Comparison of ENCODE assay signal across 1 fruit fly cellular context in the genomic region with DNA sequence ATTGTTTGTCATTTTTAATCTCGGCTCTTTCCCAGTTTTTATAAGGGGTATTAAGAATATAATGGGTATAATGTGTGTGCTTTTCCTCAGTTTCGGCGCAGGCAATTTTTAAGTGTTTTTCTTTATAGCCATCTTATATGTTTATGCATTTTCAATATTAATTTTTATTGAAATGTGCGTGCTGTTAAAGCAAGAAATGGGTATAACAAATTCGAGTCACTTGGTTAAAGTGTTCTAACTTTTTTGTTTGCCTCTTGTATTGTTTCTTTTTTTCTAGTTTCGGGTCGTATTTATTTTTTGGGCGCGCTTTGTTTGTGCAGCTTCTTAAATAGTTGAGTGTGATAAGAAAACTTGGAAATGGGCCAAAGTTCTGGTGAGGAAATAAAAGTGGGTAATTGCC.
TF ChIP-seq lines count a peak whose summit lies in the region.

No protein-coding gene starts in this region.

TF ChIP-seq in whole organism, embryonic, 481 proteins besides CTCF, POLR2A, EP300 and RAD21 (continued from another document and continues in another):
- TF ChIP-seq Oli (tag; optimal IDR thresholded peaks at IDR 0.05; lab: Kevin White, UChicago) (peak; percentile 61), CG2199 (GFP tag; IDR thresholded peaks at IDR 0.05; lab: Robert Waterston, UW) (no peak), inv (GFP tag; IDR thresholded peaks at IDR 0.05; lab: Robert Waterston, UW; ENCODE audit: partially characterized antibody) (no peak), Six4 (GFP tag; optimal IDR thresholded peaks at IDR 0.05; lab: Kevin White, UChicago) (peak; percentile 22), CG6654 (GFP tag; optimal IDR thresholded peaks at IDR 0.05; lab: Kevin White, UChicago) (peak; percentile 28), MBD-R2 (GFP tag; IDR thresholded peaks at IDR 0.05; lab: Robert Waterston, UW) (no peak), slbo (GFP tag; IDR thresholded peaks at IDR 0.05; lab: Robert Waterston, UW) (peak; percentile 41; the same call in 1 of the 2 replicates), CG15601 (tag; optimal IDR thresholded peaks at IDR 0.05; lab: Kevin White, UChicago) (peak; percentile 78), CG1647 (GFP tag; optimal IDR thresholded peaks at IDR 0.05; lab: Kevin White, UChicago) (no peak), pnt (GFP tag; optimal IDR thresholded peaks at IDR 0.05; lab: Kevin White, UChicago) (peak; percentile 76), CG11247 (GFP tag; IDR thresholded peaks at IDR 0.05; lab: Robert Waterston, UW) (no peak), btn (GFP tag; optimal IDR thresholded peaks at IDR 0.05; lab: Kevin White, UChicago) (peak; percentile 44), ewg (GFP tag; optimal IDR thresholded peaks at IDR 0.05; lab: Kevin White, UChicago) (peak; percentile 31), BtbVII (GFP tag; optimal IDR thresholded peaks at IDR 0.05; lab: Kevin White, UChicago) (peak; percentile 52), CG12071 (GFP tag; optimal IDR thresholded peaks at IDR 0.05; lab: Kevin White, UChicago) (peak; percentile 63), stwl (tag; optimal IDR thresholded peaks at IDR 0.05; lab: Kevin White, UChicago) (no peak), CG17328 (GFP tag; IDR thresholded peaks at IDR 0.05; lab: Robert Waterston, UW) (peak; percentile 48; the same call in 1 of the 2 replicates), bcd (GFP tag; optimal IDR thresholded peaks at IDR 0.05; lab: Kevin White, UChicago) (peak; percentile 43), CG12155 (GFP tag; optimal IDR thresholded peaks at IDR 0.05; lab: Kevin White, UChicago) (peak; percentile 21), CG9817 (tag; optimal IDR thresholded peaks at IDR 0.05; lab: Kevin White, UChicago) (peak; percentile 31), tx (GFP tag; optimal IDR thresholded peaks at IDR 0.05; lab: Kevin White, UChicago) (peak; percentile 32), run (tag; optimal IDR thresholded peaks at IDR 0.05; lab: Kevin White, UChicago) (no peak), CG10979 (tag; optimal IDR thresholded peaks at IDR 0.05; lab: Kevin White, UChicago) (peak; percentile 74), nerfin-2 (GFP tag; IDR thresholded peaks at IDR 0.05; lab: Robert Waterston, UW; ENCODE audit: partially characterized antibody) (no peak), Optix (GFP tag; IDR thresholded peaks at IDR 0.05; lab: Robert Waterston, UW) (peak; percentile 40; the same call in 1 of the 3 replicates), hb (GFP tag; IDR thresholded peaks at IDR 0.05; lab: Robert Waterston, UW; ENCODE audit: partially characterized antibody) (no peak), Hand (GFP tag; optimal IDR thresholded peaks at IDR 0.05; lab: Kevin White, UChicago) (no peak), sens (GFP tag; lab: Kevin White, UChicago) (peak; percentile 95), hbn (GFP tag; IDR thresholded peaks at IDR 0.05; lab: Robert Waterston, UW; ENCODE audit: partially characterized antibody) (no peak), Ravus (GFP tag; IDR thresholded peaks at IDR 0.05; lab: Robert Waterston, UW) (0 out of 2 replicates have a peak, but pooled peaks have one; percentile 1), sc (optimal IDR thresholded peaks at IDR 0.05; lab: Kevin White, UChicago) (no peak), sc (GFP tag; optimal IDR thresholded peaks at IDR 0.05; lab: Kevin White, UChicago) (peak; percentile 70), B-H2 (GFP tag; optimal IDR thresholded peaks at IDR 0.05; lab: Kevin White, UChicago) (no peak), kah (GFP tag; optimal IDR thresholded peaks at IDR 0.05; lab: Kevin White, UChicago) (no peak), Vsx1 (GFP tag; optimal IDR thresholded peaks at IDR 0.05; lab: Kevin White, UChicago) (peak; percentile 59), Side (GFP tag; optimal IDR thresholded peaks at IDR 0.05; lab: Kevin White, UChicago) (peak; percentile 52), Lim3 (GFP tag; IDR thresholded peaks at IDR 0.05; lab: Robert Waterston, UW) (0 out of 2 replicates have a peak, but pooled peaks have one; percentile 35), wor (GFP tag; IDR thresholded peaks at IDR 0.05; lab: Robert Waterston, UW) (peak; percentile 32; the same call in 1 of the 2 replicates), so (GFP tag; IDR thresholded peaks at IDR 0.05; lab: Robert Waterston, UW) (0 out of 3 replicates have a peak, but pooled peaks have one; percentile 22), Kr (GFP tag; optimal IDR thresholded peaks at IDR 0.05; lab: Kevin White, UChicago) (no peak), NC2α (GFP tag; optimal IDR thresholded peaks at IDR 0.05; lab: Kevin White, UChicago) (no peak), Chrac-16 (GFP tag; optimal IDR thresholded peaks at IDR 0.05; lab: Kevin White, UChicago) (peak; percentile 56), dan (GFP tag; IDR thresholded peaks at IDR 0.05; lab: Robert Waterston, UW) (no peak), CG7987 (GFP tag; optimal IDR thresholded peaks at IDR 0.05; lab: Kevin White, UChicago) (peak; percentile 63), nerfin-1 (tag; optimal IDR thresholded peaks at IDR 0.05; lab: Kevin White, UChicago) (peak; percentile 34), Lpt (GFP tag; optimal IDR thresholded peaks at IDR 0.05; lab: Kevin White, UChicago) (no peak), CG17802 (tag; optimal IDR thresholded peaks at IDR 0.05; lab: Kevin White, UChicago) (peak; percentile 44), Dip2 (GFP tag; IDR thresholded peaks at IDR 0.05; lab: Robert Waterston, UW) (no peak), Doc3 (GFP tag; IDR thresholded peaks at IDR 0.05; lab: Robert Waterston, UW; ENCODE audit: partially characterized antibody) (no peak), Asciz (GFP tag; optimal IDR thresholded peaks at IDR 0.05; lab: Kevin White, UChicago) (peak; percentile 78), fd96Cb (tag; optimal IDR thresholded peaks at IDR 0.05; lab: Kevin White, UChicago) (peak; percentile 69), lilli (GFP tag; optimal IDR thresholded peaks at IDR 0.05; lab: Kevin White, UChicago) (peak; percentile 10), CG1792 (GFP tag; optimal IDR thresholded peaks at IDR 0.05; lab: Kevin White, UChicago) (peak; percentile 24), Trl (optimal IDR thresholded peaks at IDR 0.05; lab: Kevin White, UChicago) (no peak), Trl (GFP tag; optimal IDR thresholded peaks at IDR 0.05; lab: Kevin White, UChicago) (peak; percentile 55), Ssrp (tag; optimal IDR thresholded peaks at IDR 0.05; lab: Kevin White, UChicago) (peak; percentile 49), wek (GFP tag; optimal IDR thresholded peaks at IDR 0.05; lab: Kevin White, UChicago) (peak; percentile 63), fru (optimal IDR thresholded peaks at IDR 0.05; lab: Kevin White, UChicago) (no peak), slou (GFP tag; optimal IDR thresholded peaks at IDR 0.05; lab: Kevin White, UChicago) (no peak), twi (tag; optimal IDR thresholded peaks at IDR 0.05; lab: Kevin White, UChicago) (no peak), Tbp (GFP tag; optimal IDR thresholded peaks at IDR 0.05; lab: Kevin White, UChicago) (no peak), fd64A (GFP tag; optimal IDR thresholded peaks at IDR 0.05; lab: Kevin White, UChicago) (peak; percentile 43), CG3838 (GFP tag; optimal IDR thresholded peaks at IDR 0.05; lab: Kevin White, UChicago) (no peak), CG13624 (GFP tag; optimal IDR thresholded peaks at IDR 0.05; lab: Kevin White, UChicago) (no peak), cad (GFP tag; optimal IDR thresholded peaks at IDR 0.05; lab: Kevin White, UChicago) (no peak), bsh (GFP tag; optimal IDR thresholded peaks at IDR 0.05; lab: Kevin White, UChicago) (peak in 1 of 2 experiments; percentile 84), pho (GFP tag; optimal IDR thresholded peaks at IDR 0.05; lab: Kevin White, UChicago) (peak; percentile 31), HLHmδ (GFP tag; optimal IDR thresholded peaks at IDR 0.05; lab: Kevin White, UChicago) (no peak), cwo (GFP tag; optimal IDR thresholded peaks at IDR 0.05; lab: Kevin White, UChicago) (no peak), CG2712 (tag; optimal IDR thresholded peaks at IDR 0.05; lab: Kevin White, UChicago) (peak; percentile 75), en (GFP tag; optimal IDR thresholded peaks at IDR 0.05; lab: Kevin White, UChicago) (peak; percentile 4), cato (GFP tag; optimal IDR thresholded peaks at IDR 0.05; lab: Kevin White, UChicago; ENCODE audit: borderline replicate concordance) (peak; percentile 3), z (GFP tag; IDR thresholded peaks at IDR 0.05; lab: Robert Waterston, UW) (0 out of 3 replicates have a peak, but pooled peaks have one; percentile 23), ap (GFP tag; IDR thresholded peaks at IDR 0.05; lab: Robert Waterston, UW) (no peak), trem (tag; optimal IDR thresholded peaks at IDR 0.05; lab: Kevin White, UChicago) (peak; percentile 42), Doc2 (GFP tag; IDR thresholded peaks at IDR 0.05; lab: Robert Waterston, UW) (no peak), prd (optimal IDR thresholded peaks at IDR 0.05; lab: Kevin White, UChicago) (no peak), prd (GFP tag; IDR thresholded peaks at IDR 0.05; lab: Robert Waterston, UW) (peak; percentile 75), CG11398 (GFP tag; optimal IDR thresholded peaks at IDR 0.05; lab: Kevin White, UChicago) (peak; percentile 47), abd-A (tag; optimal IDR thresholded peaks at IDR 0.05; lab: Kevin White, UChicago) (no peak), CG31224 (GFP tag; IDR thresholded peaks at IDR 0.05; lab: Robert Waterston, UW) (no peak), dmrt11E (tag; optimal IDR thresholded peaks at IDR 0.05; lab: Kevin White, UChicago) (peak; percentile 74), Aef1 (GFP tag; IDR thresholded peaks at IDR 0.05; lab: Robert Waterston, UW) (no peak; the same call in 1 of the 3 replicates), CG31365 (tag; optimal IDR thresholded peaks at IDR 0.05; lab: Kevin White, UChicago) (no peak), D19A (tag; optimal IDR thresholded peaks at IDR 0.05; lab: Kevin White, UChicago) (peak; percentile 63), mld (GFP tag; IDR thresholded peaks at IDR 0.05; lab: Robert Waterston, UW; ENCODE audit: partially characterized antibody) (no peak), Dad (GFP tag; optimal IDR thresholded peaks at IDR 0.05; lab: Kevin White, UChicago) (no peak), zen2 (GFP tag; IDR thresholded peaks at IDR 0.05; lab: Robert Waterston, UW; ENCODE audit: partially characterized antibody) (no peak), corto (GFP tag; optimal IDR thresholded peaks at IDR 0.05; lab: Kevin White, UChicago) (no peak), CG14441 (GFP tag; IDR thresholded peaks at IDR 0.05; lab: Robert Waterston, UW) (no peak), pan (optimal IDR thresholded peaks at IDR 0.05; lab: Kevin White, UChicago) (no peak), pan (GFP tag; optimal IDR thresholded peaks at IDR 0.05 in 1 of 2, IDR thresholded peaks at IDR 0.05 in 1 of 2) (peak in 1 of 2 experiments; percentile 35), CG10147 (GFP tag; optimal IDR thresholded peaks at IDR 0.05; lab: Kevin White, UChicago) (no peak), jumu (GFP tag; optimal IDR thresholded peaks at IDR 0.05; lab: Kevin White, UChicago) (peak; percentile 28), CG8281 (tag; optimal IDR thresholded peaks at IDR 0.05; lab: Kevin White, UChicago) (no peak), Scr (GFP tag; IDR thresholded peaks at IDR 0.05; lab: Robert Waterston, UW; ENCODE audit: partially characterized antibody) (no peak), BEAF-32 (GFP tag; optimal IDR thresholded peaks at IDR 0.05; lab: Kevin White, UChicago) (no peak), Poxn (GFP tag; IDR thresholded peaks at IDR 0.05; lab: Robert Waterston, UW) (no peak), CG5953 (GFP tag; IDR thresholded peaks at IDR 0.05; lab: Robert Waterston, UW) (no peak), CG3281 (GFP tag; optimal IDR thresholded peaks at IDR 0.05; lab: Kevin White, UChicago) (peak; percentile 22), Nf-YC (tag; optimal IDR thresholded peaks at IDR 0.05; lab: Kevin White, UChicago) (no peak), CG10321 (GFP tag; IDR thresholded peaks at IDR 0.05; lab: Robert Waterston, UW) (no peak), Hr3 (GFP tag; optimal IDR thresholded peaks at IDR 0.05; lab: Kevin White, UChicago) (peak; percentile 29), ERR (GFP tag; optimal IDR thresholded peaks at IDR 0.05; lab: Kevin White, UChicago) (no peak), Awh (GFP tag; IDR thresholded peaks at IDR 0.05; lab: Robert Waterston, UW) (no peak), rib (GFP tag; IDR thresholded peaks at IDR 0.05; lab: Robert Waterston, UW) (no peak), CG4730 (GFP tag; IDR thresholded peaks at IDR 0.05; lab: Robert Waterston, UW) (no peak), Hmx (GFP tag; optimal IDR thresholded peaks at IDR 0.05; lab: Kevin White, UChicago) (no peak), gt (GFP tag; IDR thresholded peaks at IDR 0.05; lab: Robert Waterston, UW) (no peak), emc (GFP tag; optimal IDR thresholded peaks at IDR 0.05; lab: Kevin White, UChicago) (no peak), CG10959 (GFP tag; IDR thresholded peaks at IDR 0.05; lab: Robert Waterston, UW) (peak; percentile 70), chinmo (GFP tag; IDR thresholded peaks at IDR 0.05; lab: Robert Waterston, UW; ENCODE audit: partially characterized antibody) (no peak), HLH54F (GFP tag; optimal IDR thresholded peaks at IDR 0.05; lab: Kevin White, UChicago) (peak; percentile 21), lov (optimal IDR thresholded peaks at IDR 0.05; lab: Kevin White, UChicago) (no peak), lov (GFP tag; IDR thresholded peaks at IDR 0.05; lab: Robert Waterston, UW) (0 out of 3 replicates have a peak, but pooled peaks have one; percentile 30), pb (GFP tag; optimal IDR thresholded peaks at IDR 0.05; lab: Kevin White, UChicago) (peak; percentile 5), klu (GFP tag; IDR thresholded peaks at IDR 0.05; lab: Robert Waterston, UW) (no peak), D19B (GFP tag; optimal IDR thresholded peaks at IDR 0.05; lab: Kevin White, UChicago) (peak; percentile 85), CG6854 (GFP tag; optimal IDR thresholded peaks at IDR 0.05; lab: Kevin White, UChicago) (no peak), CG10654 (GFP tag; optimal IDR thresholded peaks at IDR 0.05; lab: Kevin White, UChicago) (peak; percentile 45), Atf3 (GFP tag; optimal IDR thresholded peaks at IDR 0.05; lab: Kevin White, UChicago) (peak; percentile 46), zen (tag; optimal IDR thresholded peaks at IDR 0.05; lab: Kevin White, UChicago) (peak; percentile 41), CG10267 (tag; optimal IDR thresholded peaks at IDR 0.05; lab: Kevin White, UChicago) (peak; percentile 54), CG33213 (GFP tag; optimal IDR thresholded peaks at IDR 0.05; lab: Kevin White, UChicago) (peak; percentile 8), Mrtf (GFP tag; IDR thresholded peaks at IDR 0.05; lab: Robert Waterston, UW) (no peak), tll (GFP tag; optimal IDR thresholded peaks at IDR 0.05; lab: Kevin White, UChicago) (no peak), chm (GFP tag; IDR thresholded peaks at IDR 0.05; lab: Robert Waterston, UW) (peak; percentile 66; the same call in 1 of the 2 replicates), Oaz (GFP tag; IDR thresholded peaks at IDR 0.05; lab: Robert Waterston, UW) (no peak)
